Worm (Caenorhabditis elegans) whole organism, late embryonic: Measurements from ENCODE around the gene fkb-6.

Experiments used
- C08G9.2 ChIP-seq: sonication (generic microtip); optimal IDR thresholded peaks from 2 replicates; lab custom pipeline; 2016; ENCODE audit warnings: mild to moderate bottlenecking, missing genetic modification characterization, moderate library complexity, missing compliant biosample characterization
- F13H6.1 ChIP-seq: sonication (generic microtip); optimal IDR thresholded peaks from 2 replicates; lab custom pipeline; 2016; ENCODE audit warnings: missing genetic modification characterization, missing compliant biosample characterization
- Y22D7AL.16 ChIP-seq: sonication (generic microtip); optimal IDR thresholded peaks from 2 replicates; lab custom pipeline; 2016; ENCODE audit warnings: missing genetic modification characterization, missing compliant biosample characterization
- ceh-14 ChIP-seq: sonication (generic microtip); optimal IDR thresholded peaks from 2 replicates; lab custom pipeline; 2016; ENCODE audit warnings: missing genotype, missing genetic modification characterization, missing compliant biosample characterization
- ceh-18 ChIP-seq: sonication (generic microtip); optimal IDR thresholded peaks from 2 replicates; lab custom pipeline; 2016; ENCODE audit warnings: missing genetic modification characterization, missing compliant biosample characterization
- ceh-19 ChIP-seq: fragments of 200-800 bp; sonication (Bioruptor generic); optimal IDR thresholded peaks from 2 replicates; lab custom pipeline; 2018; ENCODE audit warnings: mild to moderate bottlenecking, missing genetic modification characterization, missing compliant biosample characterization
- ceh-22 ChIP-seq: sonication (generic microtip); optimal IDR thresholded peaks from 2 replicates; lab custom pipeline; 2017; ENCODE audit warnings: missing biosample characterization, missing genetic modification characterization
- ceh-30 ChIP-seq: fragments of 150-350 bp; optimal IDR thresholded peaks from 2 replicates; lab custom pipeline; 2014; ENCODE audit warnings: missing biosample characterization, missing genetic modification characterization
- ceh-31 ChIP-seq: sonication (generic microtip); optimal IDR thresholded peaks from 2 replicates; lab custom pipeline; 2016; ENCODE audit warnings: missing genetic modification characterization, missing compliant biosample characterization
- ceh-48 ChIP-seq: sonication (generic microtip); optimal IDR thresholded peaks from 2 replicates; lab custom pipeline; 2016; ENCODE audit warnings: missing genetic modification characterization, inconsistent platforms, missing compliant biosample characterization
- ceh-6 ChIP-seq: fragments of 200-800 bp; sonication (Bioruptor generic); optimal IDR thresholded peaks from 2 replicates; lab custom pipeline; 2018; ENCODE audit warnings: mild to moderate bottlenecking, missing genetic modification characterization, missing compliant biosample characterization
- dmd-4 ChIP-seq: sonication (generic microtip); optimal IDR thresholded peaks from 2 replicates; lab custom pipeline; 2016; ENCODE audit warnings: borderline replicate concordance, missing genetic modification characterization, missing compliant biosample characterization
- dve-1 ChIP-seq: sonication (generic microtip); optimal IDR thresholded peaks from 2 replicates; lab custom pipeline; 2017; ENCODE audit warnings: antibody characterized with exemption, mild to moderate bottlenecking, missing genetic modification characterization, missing compliant biosample characterization
- elt-2 ChIP-seq: sonication (generic microtip); optimal IDR thresholded peaks from 2 replicates; lab custom pipeline; 2016; ENCODE audit warnings: missing genetic modification reagents, missing genetic modification characterization, missing compliant biosample characterization
- gmeb-2 ChIP-seq: sonication (generic microtip); optimal IDR thresholded peaks from 2 replicates; lab custom pipeline; 2016; ENCODE audit warnings: missing genetic modification characterization, inconsistent platforms, missing compliant biosample characterization
- hlh-13 ChIP-seq: fragments of 200-800 bp; sonication (Bioruptor generic); optimal IDR thresholded peaks from 2 replicates; lab custom pipeline; 2018; ENCODE audit warnings: mild to moderate bottlenecking, missing genetic modification characterization, missing compliant biosample characterization
- hlh-15 ChIP-seq: sonication (generic microtip); optimal IDR thresholded peaks from 2 replicates; lab custom pipeline; 2016; ENCODE audit warnings: missing genetic modification characterization, missing compliant biosample characterization
- hlh-30 ChIP-seq: sonication (generic microtip); optimal IDR thresholded peaks from 2 replicates; lab custom pipeline; 2017; ENCODE audit warnings: antibody characterized with exemption, missing genetic modification characterization, missing compliant biosample characterization; ENCODE audit not compliant: insufficient read depth
- hlh-8 ChIP-seq: sonication (generic microtip); optimal IDR thresholded peaks from 2 replicates; lab custom pipeline; 2016; ENCODE audit warnings: missing genotype, missing genetic modification characterization, missing compliant biosample characterization
- nfya-1 ChIP-seq: sonication (generic microtip); optimal IDR thresholded peaks from 2 replicates; lab custom pipeline; 2017; ENCODE audit warnings: missing genetic modification characterization, mild to moderate bottlenecking, missing compliant biosample characterization, antibody characterized with exemption, moderate library complexity
- nhr-11 ChIP-seq: fragments of 150-350 bp; optimal IDR thresholded peaks from 2 replicates; lab custom pipeline; 2014; ENCODE audit warnings: missing biosample characterization, missing genetic modification characterization
- nhr-232 ChIP-seq: sonication (generic microtip); optimal IDR thresholded peaks from 2 replicates; lab custom pipeline; 2016; ENCODE audit warnings: missing genetic modification characterization, missing compliant biosample characterization
- pat-9 ChIP-seq: fragments of 200-800 bp; sonication (Bioruptor generic); optimal IDR thresholded peaks from 2 replicates; lab custom pipeline; 2018; ENCODE audit warnings: mild to moderate bottlenecking, missing genetic modification characterization, moderate library complexity, missing compliant biosample characterization
- pha-2 ChIP-seq: sonication (generic microtip); optimal IDR thresholded peaks from 2 replicates; lab custom pipeline; 2017; ENCODE audit warnings: mild to moderate bottlenecking, missing genetic modification characterization, missing compliant biosample characterization
- pqm-1 ChIP-seq: sonication (generic microtip); optimal IDR thresholded peaks from 2 replicates; lab custom pipeline; 2016; ENCODE audit warnings: missing genetic modification characterization, missing compliant biosample characterization
- pros-1 ChIP-seq: fragments of 150-350 bp; optimal IDR thresholded peaks from 2 replicates; lab custom pipeline; 2014; ENCODE audit warnings: missing biosample characterization, missing genetic modification reagents, missing genetic modification characterization
- sox-2 ChIP-seq: fragments of 200-800 bp; sonication (Bioruptor generic); IDR thresholded peaks from 2 replicates; pipeline ENCODE4 v1.3.6; 2022; ENCODE audit warnings: missing genetic modification reagents, missing genetic modification characterization, missing compliant biosample characterization
- sox-4 ChIP-seq: sonication (generic microtip); optimal IDR thresholded peaks from 2 replicates; lab custom pipeline; 2017; ENCODE audit warnings: mild to moderate bottlenecking, missing genetic modification characterization, inconsistent platforms, missing compliant biosample characterization
- syd-9 ChIP-seq: sonication (generic microtip); optimal IDR thresholded peaks from 2 replicates; lab custom pipeline; 2016; ENCODE audit warnings: mild to moderate bottlenecking, missing genetic modification characterization, moderate library complexity, missing compliant biosample characterization
- tbx-2 ChIP-seq: sonication (generic microtip); optimal IDR thresholded peaks from 2 replicates; lab custom pipeline; 2016; ENCODE audit warnings: missing genetic modification characterization, missing compliant biosample characterization
- unc-3 ChIP-seq, 2 experiments: fragments of 200-800 bp in 1 of 2; sonication (Bioruptor generic) in 1 of 2; sonication (generic microtip) in 1 of 2; conservative IDR thresholded peaks in 1 of 2; optimal IDR thresholded peaks in 1 of 2; 2 replicates each; pipeline versions ENCODE4 v1.3.6 to Lab custom; 2016 to 2022; ENCODE audit warnings: missing compliant biosample characterization in 2 of 2, missing genetic modification characterization in 2 of 2, missing genetic modification reagents in 1 of 2
- unc-42 ChIP-seq: sonication (generic microtip); optimal IDR thresholded peaks from 2 replicates; lab custom pipeline; 2016; ENCODE audit warnings: missing genotype, missing genetic modification characterization, missing compliant biosample characterization
- unc-55 ChIP-seq: sonication (generic microtip); optimal IDR thresholded peaks from 2 replicates; lab custom pipeline; 2017; ENCODE audit warnings: missing biosample characterization, missing genetic modification reagents, missing genetic modification characterization
- unc-86 ChIP-seq: sonication (generic microtip); optimal IDR thresholded peaks from 2 replicates; lab custom pipeline; 2016; ENCODE audit warnings: missing genetic modification characterization, missing compliant biosample characterization
- ztf-16 ChIP-seq: sonication (generic microtip); optimal IDR thresholded peaks from 2 replicates; lab custom pipeline; 2017; ENCODE audit warnings: missing genetic modification characterization, missing compliant biosample characterization

Gene fkb-6

ce11 chrV:20875324-20875723 is 29.4 kb downstream of the fkb-6 start:
- TF ChIP-seq hlh-8 (tag; lab: Kevin White, UChicago) (no peak), elt-2 (no peak), sox-2 (GFP tag; lab: Robert Waterston, UW) (no peak), ceh-6 (GFP tag; lab: Kevin White, UChicago) (no peak), C08G9.2 (tag; lab: Kevin White, UChicago) (no peak), ceh-14 (tag; lab: Kevin White, UChicago) (no peak), unc-3 (GFP tag; conservative IDR thresholded peaks at IDR 0.05; lab: Robert Waterston, UW) (no peak), unc-3 (tag; optimal IDR thresholded peaks at IDR 0.05; lab: Kevin White, UChicago) (no peak), pros-1 (tag; lab: Kevin White, UChicago) (no peak), pat-9 (tag; lab: Kevin White, UChicago) (no peak), pqm-1 (tag; lab: Kevin White, UChicago) (no peak), nfya-1 (tag; lab: Kevin White, UChicago) (no peak), hlh-15 (tag; lab: Kevin White, UChicago) (no peak), dve-1 (tag; lab: Kevin White, UChicago) (no peak), nhr-232 (tag; lab: Kevin White, UChicago) (no peak), Y22D7AL.16 (tag; lab: Kevin White, UChicago) (no peak), syd-9 (tag; lab: Kevin White, UChicago) (no peak)

- TF ChIP-seq ceh-31 (tag; lab: Kevin White, UChicago) (peak; percentile 64), sox-4 (tag; lab: Kevin White, UChicago) (no peak), tbx-2 (tag; lab: Kevin White, UChicago) (peak; percentile 53), unc-3 (GFP tag; conservative IDR thresholded peaks at IDR 0.05; lab: Robert Waterston, UW) (no peak), unc-3 (tag; optimal IDR thresholded peaks at IDR 0.05; lab: Kevin White, UChicago) (peak; percentile 54), ceh-30 (tag; lab: Kevin White, UChicago) (no peak), hlh-30 (tag; lab: Kevin White, UChicago) (no peak), ceh-18 (tag; lab: Kevin White, UChicago) (peak; percentile 47), unc-42 (tag; lab: Kevin White, UChicago) (peak; percentile 76), ztf-16 (tag; lab: Kevin White, UChicago) (no peak), unc-55 (GFP tag; lab: Kevin White, UChicago) (no peak), ceh-14 (tag; lab: Kevin White, UChicago) (peak; percentile 55), nfya-1 (tag; lab: Kevin White, UChicago) (peak; percentile 44), ceh-48 (tag; lab: Kevin White, UChicago) (peak; percentile 12), ceh-22 (tag; lab: Kevin White, UChicago) (no peak), dmd-4 (tag; lab: Kevin White, UChicago) (no peak), nhr-11 (tag; lab: Kevin White, UChicago) (peak; percentile 71), pat-9 (tag; lab: Kevin White, UChicago) (no peak)
These were observed 33.2 kb downstream of the fkb-6 start, which contains the start of gene unc-80 for ce11 chrV:20879069-20879667. TSS of gene unc-80 (plus strand) at chrV:20879601.

- no peak for TF ChIP-seq gmeb-2 (tag; lab: Kevin White, UChicago)
- TF ChIP-seq ceh-31 (tag; lab: Kevin White, UChicago): no peak
- TF ChIP-seq F13H6.1 (tag; lab: Kevin White, UChicago): no peak
- no peak for TF ChIP-seq ceh-19 (GFP tag; lab: Kevin White, UChicago)
- TF ChIP-seq unc-3 (GFP tag; conservative IDR thresholded peaks at IDR 0.05; lab: Robert Waterston, UW): no peak
- TF ChIP-seq unc-3 (tag; optimal IDR thresholded peaks at IDR 0.05; lab: Kevin White, UChicago): no peak
- no peak for TF ChIP-seq tbx-2 (tag; lab: Kevin White, UChicago)
- no peak for TF ChIP-seq pha-2 (tag; lab: Kevin White, UChicago)
- no peak for TF ChIP-seq unc-86 (tag; lab: Kevin White, UChicago)
- no peak for TF ChIP-seq ceh-14 (tag; lab: Kevin White, UChicago)
- TF ChIP-seq nfya-1 (tag; lab: Kevin White, UChicago): no peak
- no peak for TF ChIP-seq hlh-13
- TF ChIP-seq, all 69 proteins: peak for 0
These were observed 45.9 kb downstream of the fkb-6 start for ce11 chrV:20891871-20892270.
